Fruit fly (Drosophila melanogaster) whole organism, embryonic: Measurements from ENCODE around the gene Rab40.

Experiments used
- Adf1 ChIP-seq: fragments of 200-800 bp; sonication (Bioruptor generic); IDR thresholded peaks from 2 replicates; pipeline ENCODE4 v1.3.6; 2022; ENCODE audit warnings: missing biosample characterization, missing genetic modification characterization
- Bgb ChIP-seq: fragments of 200-800 bp; sonication (Bioruptor generic); IDR thresholded peaks from 2 replicates; pipeline ENCODE4 v1.3.6; 2022; ENCODE audit warnings: missing biosample characterization, missing genetic modification characterization; ENCODE audit not compliant: partially characterized antibody
- CG11560 ChIP-seq: fragments of 200-800 bp; sonication (Bioruptor generic); IDR thresholded peaks from 3 replicates; pipeline ENCODE4 v1.3.6; 2022; ENCODE audit warnings: missing biosample characterization, missing genetic modification characterization
- CG11696 ChIP-seq: fragments of 200-800 bp; sonication (Bioruptor generic); IDR thresholded peaks from 2 replicates; pipeline ENCODE4 v1.3.6; 2022; ENCODE audit warnings: missing biosample characterization, missing genetic modification characterization
- CG12391 ChIP-seq: fragments of 200-800 bp; sonication (Bioruptor generic); optimal IDR thresholded peaks from 3 replicates; lab custom pipeline; 2018; ENCODE audit warnings: missing biosample characterization, mild to moderate bottlenecking, missing genetic modification characterization, moderate library complexity
- CG12744 ChIP-seq: fragments of 200-800 bp; sonication (Bioruptor generic); optimal IDR thresholded peaks from 2 replicates; lab custom pipeline; 2016; ENCODE audit warnings: missing biosample characterization, missing genetic modification characterization
- CG14965 ChIP-seq: fragments of 200-800 bp; sonication (Bioruptor generic); optimal IDR thresholded peaks from 2 replicates; lab custom pipeline; 2016; ENCODE audit warnings: missing biosample characterization, missing genetic modification characterization, borderline replicate concordance
- CG15696 ChIP-seq: fragments of 200-800 bp; sonication (Bioruptor generic); optimal IDR thresholded peaks from 2 replicates; lab custom pipeline; 2019; ENCODE audit warnings: missing biosample characterization, mild to moderate bottlenecking, missing genetic modification characterization, moderate library complexity
- CG16779 ChIP-seq: fragments of 200-800 bp; sonication (Bioruptor generic); IDR thresholded peaks from 2 replicates; pipeline ENCODE4 v1.3.6; 2022; ENCODE audit warnings: missing biosample characterization, missing genetic modification characterization
- CG17186 ChIP-seq: fragments of 200-800 bp; sonication (Bioruptor generic); optimal IDR thresholded peaks from 3 replicates; lab custom pipeline; 2017; ENCODE audit warnings: missing biosample characterization, missing genetic modification reagents, missing genetic modification characterization
- CG17361 ChIP-seq: fragments of 200-800 bp; sonication (Bioruptor generic); IDR thresholded peaks from 3 replicates; pipeline ENCODE4 v1.3.6; 2022; ENCODE audit warnings: missing biosample characterization, missing genetic modification characterization
- CG17568 ChIP-seq: fragments of 200-800 bp; sonication (Bioruptor generic); optimal IDR thresholded peaks from 2 replicates; lab custom pipeline; 2018; ENCODE audit warnings: missing biosample characterization, mild to moderate bottlenecking, missing genetic modification characterization, moderate library complexity
- CG17802 ChIP-seq: fragments of 200-800 bp; sonication (Bioruptor generic); optimal IDR thresholded peaks from 2 replicates; lab custom pipeline; 2018; ENCODE audit warnings: missing biosample characterization, mild to moderate bottlenecking, missing genetic modification characterization, moderate library complexity
- CG31365 ChIP-seq: fragments of 200-800 bp; sonication (Bioruptor generic); optimal IDR thresholded peaks from 2 replicates; lab custom pipeline; 2018; ENCODE audit warnings: missing biosample characterization, mild to moderate bottlenecking, missing genetic modification characterization
- CG32767 ChIP-seq: fragments of 200-800 bp; sonication (Bioruptor generic); IDR thresholded peaks from 2 replicates; pipeline ENCODE4 v1.3.6; 2022; ENCODE audit warnings: missing biosample characterization, missing genetic modification characterization
- CG4328 ChIP-seq: fragments of 200-800 bp; sonication (Bioruptor generic); optimal IDR thresholded peaks from 3 replicates; lab custom pipeline; 2017; ENCODE audit warnings: missing biosample characterization, missing genetic modification reagents, missing genetic modification characterization
- CG4360 ChIP-seq: fragments of 200-800 bp; sonication (Bioruptor generic); IDR thresholded peaks from 2 replicates; pipeline ENCODE4 v1.3.6; 2022; ENCODE audit warnings: missing biosample characterization, missing genetic modification characterization
- CG6813 ChIP-seq: fragments of 200-800 bp; sonication (Bioruptor generic); optimal IDR thresholded peaks from 2 replicates; lab custom pipeline; 2017; ENCODE audit warnings: missing biosample characterization, missing genetic modification characterization, mild to moderate bottlenecking, moderate library complexity, missing genetic modification reagents
- CG7372 ChIP-seq: fragments of 200-800 bp; sonication (Bioruptor generic); IDR thresholded peaks from 2 replicates; pipeline ENCODE4 v1.3.6; 2022; ENCODE audit warnings: missing biosample characterization, missing genetic modification characterization
- CG8281 ChIP-seq: fragments of 200-800 bp; sonication (Bioruptor generic); optimal IDR thresholded peaks from 2 replicates; lab custom pipeline; 2018; ENCODE audit warnings: missing biosample characterization, mild to moderate bottlenecking, missing genetic modification characterization, moderate library complexity
- CrebB ChIP-seq: fragments of 200-800 bp; sonication (Bioruptor generic); optimal IDR thresholded peaks from 3 replicates; lab custom pipeline; 2018; ENCODE audit warnings: missing biosample characterization, mild to moderate bottlenecking, missing genetic modification characterization
- Dad ChIP-seq: fragments of 200-800 bp; sonication (Bioruptor generic); optimal IDR thresholded peaks from 3 replicates; lab custom pipeline; 2016; ENCODE audit warnings: missing biosample characterization, missing genetic modification characterization
- Dfd ChIP-seq, 2 experiments: fragments of >200 bp; optimal IDR thresholded peaks; 2 replicates each; lab custom pipeline; 2017; ENCODE audit warnings: missing biosample characterization in 2 of 2, missing genetic modification characterization in 2 of 2
- Drgx ChIP-seq: fragments of 200-800 bp; sonication (Bioruptor generic); IDR thresholded peaks from 2 replicates; pipeline ENCODE4 v1.3.6; 2022; ENCODE audit warnings: missing biosample characterization, missing genetic modification characterization
- Elba2 ChIP-seq: fragments of 200-800 bp; sonication (Bioruptor generic); optimal IDR thresholded peaks from 3 replicates; lab custom pipeline; 2016; ENCODE audit warnings: missing biosample characterization, missing genetic modification characterization
- HLHmδ ChIP-seq: fragments of 200-800 bp; sonication (Bioruptor generic); optimal IDR thresholded peaks from 2 replicates; lab custom pipeline; 2018; ENCODE audit warnings: missing biosample characterization, mild to moderate bottlenecking, missing genetic modification characterization, moderate library complexity
- Hr78 ChIP-seq, 2 experiments: fragments of 200-800 bp in 1 of 2; fragments of >200 bp in 1 of 2; sonication (Bioruptor generic) in 1 of 2; optimal IDR thresholded peaks; 2 replicates each; lab custom pipeline; 2017 to 2019; ENCODE audit warnings: missing biosample characterization in 2 of 2, missing genetic modification characterization in 2 of 2, mild to moderate bottlenecking in 1 of 2, moderate library complexity in 1 of 2
- MESR4 ChIP-seq: fragments of 200-800 bp; sonication (Bioruptor generic); optimal IDR thresholded peaks from 2 replicates; lab custom pipeline; 2018; ENCODE audit warnings: missing biosample characterization, mild to moderate bottlenecking, missing genetic modification characterization, moderate library complexity
- MTF-1 ChIP-seq: fragments of 200-800 bp; sonication (Bioruptor generic); optimal IDR thresholded peaks from 2 replicates; lab custom pipeline; 2018; ENCODE audit warnings: missing biosample characterization, mild to moderate bottlenecking, missing genetic modification characterization, borderline replicate concordance
- NC2α ChIP-seq: fragments of 200-800 bp; sonication (Bioruptor generic); optimal IDR thresholded peaks from 2 replicates; lab custom pipeline; 2016; ENCODE audit warnings: missing biosample characterization, missing genetic modification characterization
- Sry-δ ChIP-seq: fragments of 200-800 bp; sonication (Bioruptor generic); optimal IDR thresholded peaks from 2 replicates; lab custom pipeline; 2016; ENCODE audit warnings: missing biosample characterization, missing genetic modification characterization
- Xbp1 ChIP-seq: fragments of 200-800 bp; sonication (Bioruptor generic); optimal IDR thresholded peaks from 3 replicates; lab custom pipeline; 2016; ENCODE audit warnings: missing biosample characterization, mild to moderate bottlenecking, missing genetic modification characterization
- cas ChIP-seq: fragments of 200-800 bp; sonication (Bioruptor generic); IDR thresholded peaks from 2 replicates; pipeline ENCODE4 v1.3.6; 2022; ENCODE audit warnings: missing biosample characterization, missing genetic modification characterization
- crp ChIP-seq, 2 experiments: fragments of 200-800 bp; sonication (Bioruptor generic); optimal IDR thresholded peaks; 2 replicates in 1 of 2; 3 replicates in 1 of 2; lab custom pipeline; 2017; ENCODE audit warnings: missing biosample characterization in 2 of 2, missing genetic modification characterization in 2 of 2, mild to moderate bottlenecking in 1 of 2, moderate library complexity in 1 of 2
- dmrt99B ChIP-seq: fragments of 200-800 bp; sonication (Bioruptor generic); optimal IDR thresholded peaks from 2 replicates; lab custom pipeline; 2018; ENCODE audit warnings: missing biosample characterization, mild to moderate bottlenecking, missing genetic modification characterization, moderate library complexity
- fd102C ChIP-seq: fragments of 200-800 bp; sonication (Bioruptor generic); optimal IDR thresholded peaks from 2 replicates; lab custom pipeline; 2018; ENCODE audit warnings: missing biosample characterization, mild to moderate bottlenecking, missing genetic modification characterization, moderate library complexity
- gsb-n ChIP-seq: fragments of 200-800 bp; sonication (Bioruptor generic); optimal IDR thresholded peaks from 3 replicates; lab custom pipeline; 2018; ENCODE audit warnings: missing biosample characterization, mild to moderate bottlenecking, missing genetic modification characterization
- h ChIP-seq: fragments of >200 bp; optimal IDR thresholded peaks from 2 replicates; lab custom pipeline; 2017
- insv ChIP-seq, 2 experiments: fragments of 200-800 bp; sonication (Bioruptor generic); optimal IDR thresholded peaks; 3 replicates each; lab custom pipeline; 2016 to 2018; ENCODE audit warnings: missing biosample characterization in 2 of 2, missing genetic modification characterization in 2 of 2
- mam ChIP-seq: fragments of 200-800 bp; sonication (Bioruptor generic); optimal IDR thresholded peaks from 3 replicates; lab custom pipeline; 2016; ENCODE audit warnings: missing biosample characterization, missing genetic modification characterization
- mld ChIP-seq: fragments of 200-800 bp; sonication (Bioruptor generic); IDR thresholded peaks from 3 replicates; pipeline ENCODE4 v1.3.6; 2022; ENCODE audit warnings: missing biosample characterization, missing genetic modification characterization; ENCODE audit not compliant: partially characterized antibody
- nmo ChIP-seq: fragments of 200-800 bp; sonication (Bioruptor generic); optimal IDR thresholded peaks from 2 replicates; lab custom pipeline; 2018; ENCODE audit warnings: missing biosample characterization, mild to moderate bottlenecking, missing genetic modification characterization, moderate library complexity
- phol ChIP-seq: fragments of 200-800 bp; sonication (Bioruptor generic); optimal IDR thresholded peaks from 3 replicates; lab custom pipeline; 2018; ENCODE audit warnings: missing biosample characterization, mild to moderate bottlenecking, missing genetic modification characterization, moderate library complexity
- scrt ChIP-seq: fragments of 200-800 bp; sonication (Bioruptor generic); optimal IDR thresholded peaks from 2 replicates; lab custom pipeline; 2018; ENCODE audit warnings: missing biosample characterization, mild to moderate bottlenecking, missing genetic modification characterization, moderate library complexity
- sens-2 ChIP-seq: fragments of 200-800 bp; sonication (Bioruptor generic); IDR thresholded peaks from 2 replicates; pipeline ENCODE4 v1.3.6; 2022; ENCODE audit warnings: missing biosample characterization, missing genetic modification characterization
- seq ChIP-seq: fragments of 200-800 bp; sonication (Bioruptor generic); IDR thresholded peaks from 2 replicates; pipeline ENCODE4 v1.3.6; 2022; ENCODE audit warnings: missing biosample characterization, missing genetic modification characterization
- sim ChIP-seq: fragments of 200-800 bp; sonication (Bioruptor generic); IDR thresholded peaks from 2 replicates; pipeline ENCODE4 v1.3.6; 2022; ENCODE audit warnings: missing biosample characterization, missing genetic modification characterization
- sisA ChIP-seq: fragments of 200-800 bp; sonication (Bioruptor generic); IDR thresholded peaks from 2 replicates; pipeline ENCODE4 v1.3.6; 2022; ENCODE audit warnings: missing biosample characterization, missing genetic modification characterization
- trh ChIP-seq: fragments of 200-800 bp; sonication (Bioruptor generic); optimal IDR thresholded peaks from 2 replicates; lab custom pipeline; 2016; ENCODE audit warnings: missing biosample characterization, missing genetic modification characterization
- wek ChIP-seq: fragments of 200-800 bp; sonication (Bioruptor generic); optimal IDR thresholded peaks from 3 replicates; lab custom pipeline; 2018; ENCODE audit warnings: missing biosample characterization, mild to moderate bottlenecking, missing genetic modification characterization, moderate library complexity

Gene Rab40

DNA sequence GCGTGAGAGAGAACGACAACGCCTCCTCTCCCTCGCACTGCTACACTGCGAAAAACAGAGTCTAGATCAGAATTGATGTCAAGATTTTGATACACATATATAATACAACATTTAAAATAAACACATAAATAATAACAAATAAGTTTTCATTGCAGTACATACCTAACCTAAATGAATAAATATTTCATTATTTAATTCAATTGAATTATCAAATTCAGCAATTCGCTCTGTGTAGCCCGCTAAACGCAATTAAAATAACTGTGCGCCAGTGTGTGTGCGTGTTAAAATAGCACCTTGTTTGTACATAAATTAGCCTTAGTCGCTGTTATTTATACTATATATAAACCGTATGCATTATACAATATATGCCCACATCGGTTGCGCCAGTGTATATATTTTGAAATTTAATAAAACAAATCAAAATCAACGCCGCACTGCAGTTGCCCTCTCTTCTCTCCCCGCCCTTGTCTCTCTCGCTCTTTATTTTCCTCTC, 9.4 kb upstream of the Rab40 start (continued):
- TF ChIP-seq Elba2 (GFP tag; lab: Kevin White, UChicago) (peak; percentile 7), Bgb (GFP tag; lab: Robert Waterston, UW) (no peak), nmo (GFP tag; lab: Kevin White, UChicago) (peak; percentile 96), cas (GFP tag; lab: Robert Waterston, UW) (peak; percentile 88), CG17568 (GFP tag; lab: Kevin White, UChicago) (peak; percentile 81), seq (GFP tag; lab: Robert Waterston, UW) (peak; percentile 97), CG17186 (GFP tag; lab: Kevin White, UChicago) (peak; percentile 10), mld (GFP tag; lab: Robert Waterston, UW) (no peak), Dad (peak; percentile 57), CG15696 (peak; percentile 79), crp (GFP tag; optimal IDR thresholded peaks at IDR 0.05; lab: Kevin White, UChicago) (peak in 1 of 2 experiments; percentile 53), CG11560 (peak; percentile 84), sisA (GFP tag; lab: Robert Waterston, UW) (peak; percentile 94), CG8281 (tag; lab: Kevin White, UChicago) (peak; percentile 87), MESR4 (GFP tag; lab: Kevin White, UChicago) (peak; percentile 21), gsb-n (tag; lab: Kevin White, UChicago) (peak; percentile 85), wek (GFP tag; lab: Kevin White, UChicago) (peak; percentile 67), scrt (GFP tag; lab: Kevin White, UChicago) (peak; percentile 93), CG6813 (GFP tag; lab: Kevin White, UChicago) (peak; percentile 88), CG7372 (GFP tag; lab: Robert Waterston, UW) (peak; percentile 95), CG16779 (GFP tag; lab: Robert Waterston, UW) (peak; percentile 90), fd102C (GFP tag; lab: Kevin White, UChicago) (peak; percentile 42), CG31365 (tag; lab: Kevin White, UChicago) (peak; percentile 68), insv (GFP tag; optimal IDR thresholded peaks at IDR 0.05; lab: Kevin White, UChicago) (peak in 1 of 2 experiments; percentile 62), MTF-1 (GFP tag; lab: Kevin White, UChicago) (peak; percentile 81), CrebB (tag; lab: Kevin White, UChicago) (peak; percentile 91), CG17361 (GFP tag; lab: Robert Waterston, UW) (peak; percentile 95), h (lab: Kevin White, UChicago) (no peak), trh (GFP tag; lab: Kevin White, UChicago) (peak; percentile 77), NC2α (GFP tag; lab: Kevin White, UChicago) (peak; percentile 30), CG4360 (GFP tag; lab: Robert Waterston, UW) (peak; percentile 72), CG4328 (GFP tag; lab: Kevin White, UChicago) (peak; percentile 91), HLHmδ (GFP tag; lab: Kevin White, UChicago) (no peak), phol (tag; lab: Kevin White, UChicago) (peak; percentile 93), Sry-δ (no peak), CG11696 (GFP tag; lab: Robert Waterston, UW) (peak; percentile 85), mam (peak; percentile 78), dmrt99B (tag; lab: Kevin White, UChicago) (peak; percentile 97), Hr78 (GFP tag; optimal IDR thresholded peaks at IDR 0.05; lab: Kevin White, UChicago) (peak in 1 of 2 experiments; percentile 83), CG32767 (GFP tag; lab: Robert Waterston, UW) (peak; percentile 95), CG17802 (tag; lab: Kevin White, UChicago) (peak; percentile 62), sens-2 (GFP tag; lab: Robert Waterston, UW) (peak; percentile 82), sim (peak; percentile 78), Adf1 (GFP tag; lab: Robert Waterston, UW) (peak; percentile 75), Drgx (GFP tag; lab: Robert Waterston, UW) (peak; percentile 97), CG14965 (GFP tag; lab: Kevin White, UChicago) (no peak), CG12744 (GFP tag; lab: Kevin White, UChicago) (peak; percentile 59), Xbp1 (GFP tag; lab: Kevin White, UChicago) (peak; percentile 92), Dfd (GFP tag; optimal IDR thresholded peaks at IDR 0.05; lab: Kevin White, UChicago) (no peak), CG12391 (tag; lab: Kevin White, UChicago) (peak; percentile 94)
